Fruit fly (Drosophila melanogaster): ENCODE measurements around the gene CG4617.

The CG4617 gene

DNA sequence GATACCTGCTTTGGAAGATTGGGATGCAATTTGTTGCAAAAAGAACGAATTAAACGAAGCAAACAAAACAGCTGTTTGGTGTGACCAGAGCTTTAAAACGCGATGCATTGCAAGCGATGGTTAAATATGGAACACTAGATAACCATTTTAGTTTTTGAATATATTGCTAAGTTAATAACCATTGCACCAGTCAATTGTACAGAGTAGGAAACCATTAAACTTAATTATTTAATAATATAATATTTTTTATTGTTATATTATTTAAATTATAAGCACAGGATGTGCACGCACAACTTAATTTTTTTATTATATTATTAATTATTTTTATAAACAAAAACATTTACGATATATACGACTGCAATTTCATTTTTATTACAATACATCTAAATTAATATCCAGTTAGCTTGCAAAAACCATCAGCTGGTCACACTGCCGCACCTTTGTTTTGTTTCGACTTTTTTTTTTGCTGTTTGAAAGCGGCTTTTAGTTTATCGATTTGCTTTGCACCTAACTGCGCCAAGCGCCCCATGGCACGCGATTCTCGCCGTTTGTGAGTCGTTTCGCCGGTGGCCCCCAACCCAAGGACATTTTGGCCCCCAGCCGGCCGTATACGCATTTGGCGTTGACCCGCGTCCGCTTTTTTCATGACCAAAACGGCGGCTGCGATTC lies at the start of gene CG4617, which contains the start of gene CG8300 (continued):
- TF ChIP-seq ERR (GFP tag; optimal IDR thresholded peaks at IDR 0.05) (no peak), Meics (GFP tag; optimal IDR thresholded peaks at IDR 0.05) (peak; percentile 18), CG11504 (tag; optimal IDR thresholded peaks at IDR 0.05) (peak; percentile 56), prd (optimal IDR thresholded peaks at IDR 0.05) (no peak), prd (GFP tag; IDR thresholded peaks at IDR 0.05) (peak; percentile 44; the same call in 1 of the 3 replicates), CG4404 (GFP tag; IDR thresholded peaks at IDR 0.05) (0 out of 2 replicates have a peak, but pooled peaks have one; percentile 7), CG13775 (GFP tag; optimal IDR thresholded peaks at IDR 0.05) (peak; percentile 51), CG33557 (GFP tag; optimal IDR thresholded peaks at IDR 0.05) (no peak), E2f2 (GFP tag; IDR thresholded peaks at IDR 0.05) (peak; percentile 64), CG17361 (GFP tag; IDR thresholded peaks at IDR 0.05) (peak; percentile 64; the same call in 2 of the 3 replicates), CG2678 (tag; optimal IDR thresholded peaks at IDR 0.05) (peak; percentile 61), CG1602 (GFP tag; optimal IDR thresholded peaks at IDR 0.05) (no peak), CG11093 (GFP tag; IDR thresholded peaks at IDR 0.05) (no peak), Myb (GFP tag; optimal IDR thresholded peaks at IDR 0.05) (peak; percentile 37), sqz (GFP tag; optimal IDR thresholded peaks at IDR 0.05) (peak; percentile 69), Dip3 (GFP tag; optimal IDR thresholded peaks at IDR 0.05) (no peak), Elba2 (GFP tag; optimal IDR thresholded peaks at IDR 0.05) (peak; percentile 25), CG30403 (GFP tag; optimal IDR thresholded peaks at IDR 0.05) (peak; percentile 24), CG12219 (GFP tag; optimal IDR thresholded peaks at IDR 0.05) (no peak), sens-2 (GFP tag; IDR thresholded peaks at IDR 0.05) (no peak), org-1 (GFP tag; optimal IDR thresholded peaks at IDR 0.05) (no peak), Scr (GFP tag; IDR thresholded peaks at IDR 0.05; ENCODE audit: partially characterized antibody) (peak; percentile 49), CG15601 (tag; optimal IDR thresholded peaks at IDR 0.05) (peak; percentile 11), Hr51 (GFP tag; optimal IDR thresholded peaks at IDR 0.05) (peak in 1 of 2 experiments; percentile 36), CG6683 (GFP tag; optimal IDR thresholded peaks at IDR 0.05) (no peak), phol (tag; optimal IDR thresholded peaks at IDR 0.05) (peak; percentile 54), dmrt11E (tag; optimal IDR thresholded peaks at IDR 0.05) (peak; percentile 34), trh (GFP tag; optimal IDR thresholded peaks at IDR 0.05) (no peak), CG9817 (tag; optimal IDR thresholded peaks at IDR 0.05) (peak; percentile 43), BEAF-32 (GFP tag; optimal IDR thresholded peaks at IDR 0.05) (peak; percentile 32), dmrt99B (tag; optimal IDR thresholded peaks at IDR 0.05) (no peak), pfk (GFP tag; optimal IDR thresholded peaks at IDR 0.05) (no peak), ato (GFP tag; IDR thresholded peaks at IDR 0.05; ENCODE audit: partially characterized antibody) (no peak), ara (GFP tag; IDR thresholded peaks at IDR 0.05) (0 out of 2 replicates have a peak, but pooled peaks have one; percentile 24), Bgb (GFP tag; IDR thresholded peaks at IDR 0.05; ENCODE audit: partially characterized antibody) (no peak), CG7839 (tag; optimal IDR thresholded peaks at IDR 0.05) (peak; percentile 56), Abd-B (GFP tag; optimal IDR thresholded peaks at IDR 0.05) (peak; percentile 47), Fer3 (tag; optimal IDR thresholded peaks at IDR 0.05) (peak; percentile 4), Chrac-16 (GFP tag; optimal IDR thresholded peaks at IDR 0.05) (peak; percentile 2), Pdp1 (GFP tag; optimal IDR thresholded peaks at IDR 0.05) (no peak), fd3F (GFP tag; optimal IDR thresholded peaks at IDR 0.05) (no peak), CG1603 (tag; optimal IDR thresholded peaks at IDR 0.05) (peak; percentile 11), grau (tag; optimal IDR thresholded peaks at IDR 0.05) (peak; percentile 42), CG14965 (GFP tag; optimal IDR thresholded peaks at IDR 0.05; ENCODE audit: borderline replicate concordance) (no peak), Mrtf (GFP tag; IDR thresholded peaks at IDR 0.05) (no peak), CG32772 (GFP tag; IDR thresholded peaks at IDR 0.05) (peak; percentile 38; the same call in 1 of the 2 replicates), CG6689 (GFP tag; IDR thresholded peaks at IDR 0.05) (0 out of 2 replicates have a peak, but pooled peaks have one; percentile 21), CG17568 (GFP tag; optimal IDR thresholded peaks at IDR 0.05) (no peak)

Measured in whole organism, embryonic.